Worm (Caenorhabditis elegans): Measurements from ENCODE around the gene maa-1.

The maa-1 gene

DNA sequence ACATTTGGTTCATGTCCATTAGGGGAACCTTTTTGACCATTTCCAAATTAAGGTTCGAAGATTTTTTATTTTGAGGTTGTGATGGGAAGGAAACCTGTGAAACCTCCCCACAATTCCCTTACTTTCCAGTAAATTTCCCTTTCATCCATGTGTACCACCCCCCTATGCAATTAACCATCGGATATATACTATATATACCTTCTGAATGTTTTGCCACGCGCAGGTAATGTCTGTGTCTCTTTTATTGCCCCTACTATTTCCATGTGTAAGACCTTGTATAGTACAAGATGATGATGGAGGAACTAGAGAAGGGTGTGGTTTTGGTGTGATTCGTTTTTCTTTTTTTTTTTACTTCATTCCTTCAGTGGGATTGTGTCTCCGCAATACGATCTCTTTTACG, 7.7 kb downstream of the maa-1 start:
- no peak for TF ChIP-seq ceh-13 (GFP tag; optimal IDR thresholded peaks at IDR 0.05)
- no peak for TF ChIP-seq aly-1 (tag; optimal IDR thresholded peaks at IDR 0.05)

DNA sequence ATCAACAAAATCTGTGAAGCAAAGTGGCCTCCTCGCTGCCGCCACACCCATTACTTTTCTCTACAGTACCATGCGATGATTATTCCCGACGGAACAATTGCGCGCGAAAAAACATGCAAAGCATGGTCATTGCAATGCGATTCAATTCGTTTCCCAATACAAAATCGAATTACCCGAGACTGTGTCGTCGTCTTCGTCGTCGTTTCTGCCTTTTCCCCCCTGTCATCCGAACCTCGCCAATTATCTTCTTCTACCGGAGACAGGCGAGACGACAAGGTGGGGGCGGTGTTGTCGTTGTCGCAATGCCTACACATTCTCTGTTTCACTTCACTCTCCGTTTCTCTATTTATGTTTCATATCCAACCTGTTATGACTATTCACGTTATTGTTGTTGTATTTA, 10.5 kb downstream of the maa-1 start:
- TF ChIP-seq hmg-4 (GFP tag; optimal IDR thresholded peaks at IDR 0.05), result no peak

DNA sequence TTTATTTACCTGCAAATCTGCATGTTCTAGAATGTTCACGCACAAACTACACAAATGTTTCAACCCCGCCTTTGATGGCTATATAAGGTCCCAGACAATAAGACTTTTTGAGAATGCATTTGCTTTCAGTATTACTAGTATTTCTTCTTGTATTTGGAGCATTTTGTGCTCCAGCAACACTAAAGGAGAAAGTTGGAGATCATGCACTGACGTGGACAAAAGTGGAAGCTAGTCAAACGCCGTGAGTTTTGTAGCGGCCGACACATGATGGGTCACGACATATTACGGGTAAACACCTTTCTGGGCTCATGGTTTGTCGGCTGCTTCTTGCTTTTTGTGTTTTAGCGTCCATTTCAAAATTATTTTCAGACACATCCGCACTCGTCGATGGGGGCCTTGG, 11.9 kb downstream of the maa-1 start, which contains the start of gene C18D11.6:
Gene C18D11.6, plus strand, starts transcription at position 110 of the 400 bp plus-strand sequence.
- TF ChIP-seq tra-4 (tag; optimal IDR thresholded peaks at IDR 0.05) (no peak), aly-1 (tag; optimal IDR thresholded peaks at IDR 0.05) (no peak), pes-1 (GFP tag; IDR thresholded peaks at IDR 0.05) (no peak), tbx-11 (GFP tag; IDR thresholded peaks at IDR 0.05) (no peak), tbx-37 (GFP tag; conservative IDR thresholded peaks at IDR 0.05) (no peak), sea-1 (GFP tag; conservative IDR thresholded peaks at IDR 0.05) (no peak), ama-1 (optimal IDR thresholded peaks at IDR 0.05) (no peak), ceh-36 (tag; optimal IDR thresholded peaks at IDR 0.05) (no peak), hmbx-1 (tag; optimal IDR thresholded peaks at IDR 0.05) (no peak), flt-1 (GFP tag; IDR thresholded peaks at IDR 0.05) (no peak), B0310.2 (tag; optimal IDR thresholded peaks at IDR 0.05) (no peak)

DNA sequence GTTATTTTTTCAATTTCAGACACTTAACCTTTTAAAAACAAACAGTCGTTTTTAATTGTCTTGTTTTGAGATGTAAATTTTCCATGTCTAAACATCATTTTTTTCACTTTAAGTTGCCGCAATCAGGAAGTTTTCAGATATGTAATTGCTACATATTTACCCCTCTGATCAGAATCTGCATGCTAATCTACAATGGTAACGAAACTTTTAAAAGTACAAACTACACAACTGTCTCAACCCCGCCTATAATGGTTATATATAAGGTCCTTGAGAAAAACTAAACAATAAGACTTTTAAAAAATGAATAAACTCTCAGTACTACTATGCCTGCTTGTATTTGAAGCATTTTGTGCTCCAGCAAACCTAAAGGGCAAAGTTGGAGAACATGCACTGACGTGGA, 13.5 kb downstream of the maa-1 start, which contains the start of gene C18D11.9:
Gene C18D11.9, plus strand, starts transcription at position 301 of the 400 bp plus-strand sequence.
- no peak for TF ChIP-seq hmbx-1 (tag; optimal IDR thresholded peaks at IDR 0.05)
- no peak for TF ChIP-seq ets-7 (tag; optimal IDR thresholded peaks at IDR 0.05)
- no peak for TF ChIP-seq pes-1 (GFP tag; IDR thresholded peaks at IDR 0.05)
- TF ChIP-seq ceh-36 (tag; optimal IDR thresholded peaks at IDR 0.05), result no peak
- no peak for TF ChIP-seq aly-1 (tag; optimal IDR thresholded peaks at IDR 0.05)
- no peak for TF ChIP-seq flt-1 (GFP tag; IDR thresholded peaks at IDR 0.05)
- TF ChIP-seq hmg-4 (GFP tag; optimal IDR thresholded peaks at IDR 0.05), result no peak
- no peak for TF ChIP-seq ceh-13 (GFP tag; optimal IDR thresholded peaks at IDR 0.05)
- no peak for TF ChIP-seq tbx-11 (GFP tag; IDR thresholded peaks at IDR 0.05)
- TF ChIP-seq hnd-1 (tag; optimal IDR thresholded peaks at IDR 0.05), result no peak
- no peak for TF ChIP-seq tra-4 (tag; optimal IDR thresholded peaks at IDR 0.05)
- no peak for TF ChIP-seq B0310.2 (tag; optimal IDR thresholded peaks at IDR 0.05)
- TF ChIP-seq scrt-1 (GFP tag; IDR thresholded peaks at IDR 0.05), result no peak
- no peak for TF ChIP-seq sea-1 (GFP tag; conservative IDR thresholded peaks at IDR 0.05)

DNA sequence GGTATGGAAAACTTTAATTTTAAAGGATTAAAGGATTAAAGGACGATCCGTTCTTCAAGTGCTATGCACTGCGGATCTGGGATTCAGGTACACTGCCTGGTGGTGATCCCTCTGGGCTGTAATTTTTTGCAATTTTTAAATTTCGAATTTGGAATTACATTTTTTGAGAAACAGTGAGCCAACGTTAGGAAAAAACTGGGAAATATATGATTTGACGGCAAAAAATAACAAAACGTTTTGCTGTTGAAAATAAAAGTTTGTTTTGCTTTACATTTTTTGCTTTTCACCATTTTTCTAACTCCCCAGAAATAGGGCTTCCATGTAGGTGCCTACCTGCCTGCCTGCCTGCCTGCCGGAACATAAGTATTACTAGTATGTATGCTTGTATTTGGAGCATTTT, 14.9 kb downstream of the maa-1 start, which contains the start of gene C18D11.10:
Gene C18D11.10, plus strand, starts transcription at position 301 of the 400 bp plus-strand sequence.
- TF ChIP-seq flt-1 (GFP tag; IDR thresholded peaks at IDR 0.05) (no peak), aly-1 (tag; optimal IDR thresholded peaks at IDR 0.05) (no peak), F13C5.2 (tag; optimal IDR thresholded peaks at IDR 0.05) (no peak), B0310.2 (tag; optimal IDR thresholded peaks at IDR 0.05) (no peak), sea-1 (GFP tag; conservative IDR thresholded peaks at IDR 0.05) (no peak)

DNA sequence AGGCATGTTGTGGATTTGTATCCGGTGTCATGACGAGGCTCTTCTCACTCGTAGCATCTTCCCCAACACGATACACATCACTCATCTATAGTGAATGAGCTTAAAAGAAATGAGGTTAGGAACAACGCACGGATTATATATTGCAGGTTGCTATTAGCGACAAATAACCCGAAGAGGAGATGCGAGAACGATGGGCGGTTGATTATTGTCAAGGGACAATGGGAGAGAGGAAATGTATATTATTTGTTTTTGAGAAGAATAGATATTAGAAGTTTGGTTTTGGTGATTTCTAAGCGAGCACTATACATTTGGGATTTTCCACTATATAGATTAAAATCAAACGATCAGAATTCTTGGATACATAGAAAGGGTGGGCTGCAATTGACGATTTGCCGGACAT, 15.6 kb downstream of the maa-1 start, which contains the start of gene C18D11.7:
Gene C18D11.7, minus strand, starts transcription at position 101 of the 400 bp plus-strand sequence.
- no peak for TF ChIP-seq ama-1 (optimal IDR thresholded peaks at IDR 0.05)
- TF ChIP-seq B0310.2 (tag; optimal IDR thresholded peaks at IDR 0.05), result no peak
- no peak for TF ChIP-seq aly-1 (tag; optimal IDR thresholded peaks at IDR 0.05)
- no peak for TF ChIP-seq hnd-1 (tag; optimal IDR thresholded peaks at IDR 0.05)
- TF ChIP-seq hmg-4 (GFP tag; optimal IDR thresholded peaks at IDR 0.05), result no peak
- no peak for TF ChIP-seq ceh-13 (GFP tag; optimal IDR thresholded peaks at IDR 0.05)
- no peak for TF ChIP-seq tra-4 (tag; optimal IDR thresholded peaks at IDR 0.05)
- no peak for TF ChIP-seq ets-7 (tag; optimal IDR thresholded peaks at IDR 0.05)
- no peak for TF ChIP-seq pes-1 (GFP tag; IDR thresholded peaks at IDR 0.05)
- TF ChIP-seq F13C5.2 (tag; optimal IDR thresholded peaks at IDR 0.05), result no peak

DNA sequence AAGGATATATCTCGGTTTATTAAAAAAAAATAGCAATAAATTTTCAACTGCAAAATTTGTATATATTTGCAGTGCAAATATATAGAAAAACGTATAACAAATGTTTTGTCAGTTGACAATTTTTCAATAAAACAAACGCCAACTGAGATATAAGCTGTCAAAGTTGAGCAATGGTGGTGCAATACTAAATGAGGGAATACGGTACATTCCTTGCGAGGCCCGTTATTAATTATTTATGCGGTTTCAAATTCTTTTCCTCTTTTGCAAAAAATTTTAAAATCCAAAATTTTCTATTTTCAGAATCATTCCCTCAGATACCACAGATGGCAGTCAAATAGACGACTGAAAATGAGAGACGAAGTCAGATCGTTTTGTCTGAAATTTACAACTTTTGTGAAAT, 26.9 kb downstream of the maa-1 start, which contains the start of gene twk-39:
Gene twk-39, plus strand, starts transcription at position 301 of the 400 bp plus-strand sequence.
- no peak for TF ChIP-seq F13C5.2 (tag; optimal IDR thresholded peaks at IDR 0.05)
- TF ChIP-seq tbx-37 (GFP tag; conservative IDR thresholded peaks at IDR 0.05), result no peak
- TF ChIP-seq B0310.2 (tag; optimal IDR thresholded peaks at IDR 0.05), result no peak
- no peak for TF ChIP-seq scrt-1 (GFP tag; IDR thresholded peaks at IDR 0.05)
- TF ChIP-seq ama-1 (optimal IDR thresholded peaks at IDR 0.05), result no peak
- TF ChIP-seq ets-7 (tag; optimal IDR thresholded peaks at IDR 0.05), result no peak
- no peak for TF ChIP-seq ceh-36 (tag; optimal IDR thresholded peaks at IDR 0.05)
- TF ChIP-seq aly-1 (tag; optimal IDR thresholded peaks at IDR 0.05), result no peak
- no peak for TF ChIP-seq hmg-4 (GFP tag; optimal IDR thresholded peaks at IDR 0.05)
- TF ChIP-seq hnd-1 (tag; optimal IDR thresholded peaks at IDR 0.05), result no peak
- no peak for TF ChIP-seq hmbx-1 (tag; optimal IDR thresholded peaks at IDR 0.05)
- TF ChIP-seq ceh-13 (GFP tag; optimal IDR thresholded peaks at IDR 0.05), result no peak
- TF ChIP-seq pes-1 (GFP tag; IDR thresholded peaks at IDR 0.05), result no peak
- no peak for TF ChIP-seq tbx-11 (GFP tag; IDR thresholded peaks at IDR 0.05)

DNA sequence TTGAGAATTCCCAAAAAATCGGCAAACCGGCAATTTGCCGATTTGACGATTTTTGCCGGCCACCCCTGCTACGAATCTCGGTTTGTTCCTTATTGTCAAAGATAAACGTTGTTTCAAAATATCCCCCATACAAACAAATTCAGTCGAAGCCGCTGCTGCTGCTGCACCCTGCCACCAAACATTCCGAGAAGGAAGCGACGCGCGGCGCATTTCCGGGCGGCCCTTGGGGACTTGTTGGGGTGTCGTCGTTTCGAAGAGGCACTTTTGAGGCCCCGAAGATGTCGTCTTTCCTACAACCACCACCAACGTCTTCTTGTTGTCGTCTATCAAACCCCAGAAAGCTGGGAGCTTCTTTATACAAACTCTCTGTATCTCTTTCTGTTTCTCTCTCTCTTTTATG, 27.9 kb downstream of the maa-1 start:
- TF ChIP-seq flt-1 (GFP tag; IDR thresholded peaks at IDR 0.05) (no peak), scrt-1 (GFP tag; IDR thresholded peaks at IDR 0.05) (no peak), hnd-1 (tag; optimal IDR thresholded peaks at IDR 0.05) (no peak), aly-1 (tag; optimal IDR thresholded peaks at IDR 0.05) (no peak), B0310.2 (tag; optimal IDR thresholded peaks at IDR 0.05) (no peak), hmg-4 (GFP tag; optimal IDR thresholded peaks at IDR 0.05) (no peak), hmbx-1 (tag; optimal IDR thresholded peaks at IDR 0.05) (no peak), tbx-37 (GFP tag; conservative IDR thresholded peaks at IDR 0.05) (no peak), tbx-11 (GFP tag; IDR thresholded peaks at IDR 0.05) (no peak), ama-1 (optimal IDR thresholded peaks at IDR 0.05) (no peak)
